Worm (Caenorhabditis elegans) whole organism, L1 larva: ENCODE results near the gene ZC190.4.

Source experiments
- blmp-1 ChIP-seq: fragments of 150-350 bp; optimal IDR thresholded peaks from 2 replicates; lab custom pipeline; 2014; ENCODE audit warnings: missing biosample characterization, missing genetic modification characterization
- lin-13 ChIP-seq: fragments of 150-350 bp; optimal IDR thresholded peaks from 2 replicates; lab custom pipeline; 2014; ENCODE audit warnings: missing biosample characterization, missing genetic modification reagents, missing genetic modification characterization
- lin-15B ChIP-seq: fragments of 150-350 bp; sonication (generic microtip); optimal IDR thresholded peaks from 3 replicates; lab custom pipeline; 2014; ENCODE audit warnings: missing biosample characterization, missing genetic modification characterization
- lsy-2 ChIP-seq, 2 experiments: fragments of 150-350 bp; optimal IDR thresholded peaks; 2 replicates each; lab custom pipeline; 2014; ENCODE audit warnings: missing biosample characterization in 2 of 2, missing genetic modification characterization in 2 of 2

ce11 chrV:8618738-8619137 lies 47.1 kb upstream of the ZC190.4 start, which contains the start of gene grd-5:
- TF ChIP-seq lin-15B (tag; lab: Kevin White, UChicago) (no peak), lin-13 (GFP tag; lab: Kevin White, UChicago) (no peak), blmp-1 (no peak), lsy-2 (tag; optimal IDR thresholded peaks at IDR 0.05; lab: Kevin White, UChicago) (no peak)
